Fruit fly (Drosophila melanogaster): Measurements from ENCODE around the gene CG18789.

CG18789 gene

dm6 chr2L:12011682-12012655 is 16.7 kb upstream of the CG18789 start (continued):
- no peak for TF ChIP-seq Lim3 (GFP tag; IDR thresholded peaks at IDR 0.05)
- no peak for TF ChIP-seq Dll (GFP tag; IDR thresholded peaks at IDR 0.05; ENCODE audit: partially characterized antibody)
- peak; percentile 36 for TF ChIP-seq CG18262 (tag; optimal IDR thresholded peaks at IDR 0.05)
- peak; percentile 77 for TF ChIP-seq zfh2 (GFP tag; optimal IDR thresholded peaks at IDR 0.05)
- TF ChIP-seq jigr1 (GFP tag; IDR thresholded peaks at IDR 0.05), result no peak
- TF ChIP-seq CG17802 (tag; optimal IDR thresholded peaks at IDR 0.05), result no peak
- TF ChIP-seq CG2129 (GFP tag; IDR thresholded peaks at IDR 0.05; ENCODE audit: partially characterized antibody), result no peak
- peak; percentile 65 for TF ChIP-seq CG10979 (tag; optimal IDR thresholded peaks at IDR 0.05)
- no peak for TF ChIP-seq CG34422 (GFP tag; IDR thresholded peaks at IDR 0.05)
- no peak for TF ChIP-seq grn (GFP tag; optimal IDR thresholded peaks at IDR 0.05)
- TF ChIP-seq prd (optimal IDR thresholded peaks at IDR 0.05), result no peak
- TF ChIP-seq prd (GFP tag; IDR thresholded peaks at IDR 0.05), result no peak
- peak; percentile 74 for TF ChIP-seq CG12659 (GFP tag; optimal IDR thresholded peaks at IDR 0.05)
- TF ChIP-seq Oaz (GFP tag; IDR thresholded peaks at IDR 0.05), result no peak
- TF ChIP-seq CG10321 (GFP tag; IDR thresholded peaks at IDR 0.05), result no peak
- TF ChIP-seq pho (GFP tag; optimal IDR thresholded peaks at IDR 0.05), result peak; percentile 78
- peak; percentile 100 for TF ChIP-seq nerfin-1 (tag; optimal IDR thresholded peaks at IDR 0.05)
- TF ChIP-seq Atf6 (GFP tag; IDR thresholded peaks at IDR 0.05), result no peak
- TF ChIP-seq her (GFP tag; optimal IDR thresholded peaks at IDR 0.05), result peak; percentile 85
- peak in 1 of 3 experiments; percentile 74 for TF ChIP-seq Stat92E (GFP tag; optimal IDR thresholded peaks at IDR 0.05)
- peak; percentile 87 for TF ChIP-seq CG3995 (GFP tag; optimal IDR thresholded peaks at IDR 0.05)
- TF ChIP-seq otp (GFP tag; IDR thresholded peaks at IDR 0.05), result no peak
- TF ChIP-seq HLH4C (GFP tag; IDR thresholded peaks at IDR 0.05; ENCODE audit: partially characterized antibody), result no peak
- no peak for TF ChIP-seq CG14860 (GFP tag; IDR thresholded peaks at IDR 0.05; ENCODE audit: partially characterized antibody)
- TF ChIP-seq NC2α (GFP tag; optimal IDR thresholded peaks at IDR 0.05), result peak; percentile 58
- TF ChIP-seq Ravus (GFP tag; IDR thresholded peaks at IDR 0.05), result no peak
- TF ChIP-seq TFAM (GFP tag; optimal IDR thresholded peaks at IDR 0.05), result no peak
- TF ChIP-seq Sox100B (GFP tag; optimal IDR thresholded peaks at IDR 0.05), result no peak
- peak; percentile 47 for TF ChIP-seq CG1647 (GFP tag; optimal IDR thresholded peaks at IDR 0.05)
- TF ChIP-seq Adf1 (GFP tag; IDR thresholded peaks at IDR 0.05), result no peak
- TF ChIP-seq CG2712 (tag; optimal IDR thresholded peaks at IDR 0.05), result peak; percentile 80
- no peak for TF ChIP-seq CG8290 (GFP tag; optimal IDR thresholded peaks at IDR 0.05)
- peak; percentile 15 to 96 for TF ChIP-seq CG8290 (tag; optimal IDR thresholded peaks at IDR 0.05)
- TF ChIP-seq Atf3 (GFP tag; optimal IDR thresholded peaks at IDR 0.05), result peak; percentile 2
- TF ChIP-seq crol (GFP tag; IDR thresholded peaks at IDR 0.05), result no peak
- no peak for TF ChIP-seq CG4730 (GFP tag; IDR thresholded peaks at IDR 0.05)
- TF ChIP-seq CG2116 (GFP tag; optimal IDR thresholded peaks at IDR 0.05), result peak; percentile 21
- peak; percentile 49 for TF ChIP-seq Sry-δ (GFP tag; optimal IDR thresholded peaks at IDR 0.05)
- peak; percentile 57 for TF ChIP-seq Atf-2 (GFP tag; optimal IDR thresholded peaks at IDR 0.05)
- TF ChIP-seq toy (GFP tag; IDR thresholded peaks at IDR 0.05), result no peak
- TF ChIP-seq CG11504 (tag; optimal IDR thresholded peaks at IDR 0.05), result peak; percentile 80
- peak; percentile 54 for TF ChIP-seq schlank (tag; optimal IDR thresholded peaks at IDR 0.05)
- peak; percentile 72 to 77 for TF ChIP-seq Hr51 (GFP tag; optimal IDR thresholded peaks at IDR 0.05)
- no peak for TF ChIP-seq dysf (GFP tag; IDR thresholded peaks at IDR 0.05)
- peak; percentile 87 for TF ChIP-seq ERR (GFP tag; optimal IDR thresholded peaks at IDR 0.05)
- TF ChIP-seq D19A (tag; optimal IDR thresholded peaks at IDR 0.05), result peak; percentile 67
- no peak for TF ChIP-seq CG18476 (GFP tag; optimal IDR thresholded peaks at IDR 0.05)
- peak; percentile 70 for TF ChIP-seq CG12155 (GFP tag; optimal IDR thresholded peaks at IDR 0.05)
- TF ChIP-seq maf-S (GFP tag; optimal IDR thresholded peaks at IDR 0.05), result peak; percentile 71
